Fruit fly (Drosophila melanogaster): ENCODE data around the gene Or35a.

The Or35a gene

DNA sequence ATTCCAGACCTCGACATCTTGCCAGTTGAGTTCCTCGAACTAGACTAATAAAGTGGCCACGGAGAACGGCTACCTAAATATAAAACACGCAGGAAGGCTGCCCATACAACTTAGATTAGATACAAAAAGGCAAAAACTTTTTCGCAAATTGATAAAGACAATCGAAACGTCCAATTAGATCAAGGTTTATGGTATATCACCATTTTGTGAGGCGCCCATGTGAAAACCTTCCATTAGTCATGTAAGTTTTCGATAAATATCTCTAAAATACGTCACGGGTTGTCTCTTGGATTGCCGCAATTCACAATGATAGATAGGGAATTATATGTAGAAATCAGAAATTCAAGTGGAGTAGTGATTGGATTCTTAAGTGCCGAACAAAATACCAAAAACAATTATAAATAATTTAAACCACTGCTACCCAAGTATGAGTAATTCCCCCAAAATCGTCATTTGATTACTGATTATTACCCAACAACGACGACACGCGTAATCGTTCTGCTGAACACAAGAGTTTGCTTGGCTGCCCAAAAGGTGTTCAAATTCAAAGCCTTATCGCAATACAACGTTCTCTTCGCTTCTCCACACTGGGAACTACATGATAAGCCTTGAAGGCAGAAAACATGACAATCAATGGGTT lies 11.6 kb downstream of the Or35a start, which contains the start of gene CG15255 (continued):
- no peak for TF ChIP-seq Oaz (GFP tag; IDR thresholded peaks at IDR 0.05)
- TF ChIP-seq CG17802 (tag; optimal IDR thresholded peaks at IDR 0.05) = no peak
- TF ChIP-seq Asciz (GFP tag; optimal IDR thresholded peaks at IDR 0.05) = no peak
- TF ChIP-seq CG4328 (GFP tag; optimal IDR thresholded peaks at IDR 0.05) = no peak
- no peak for TF ChIP-seq unc-4 (GFP tag; IDR thresholded peaks at IDR 0.05; ENCODE audit: partially characterized antibody)
- TF ChIP-seq sug (tag; optimal IDR thresholded peaks at IDR 0.05) = peak; percentile 50
- TF ChIP-seq hkb (optimal IDR thresholded peaks at IDR 0.05) = no peak
- TF ChIP-seq hkb (GFP tag; IDR thresholded peaks at IDR 0.05) = no peak
- TF ChIP-seq CG12104 (GFP tag; optimal IDR thresholded peaks at IDR 0.05) = no peak
- TF ChIP-seq exex (tag; optimal IDR thresholded peaks at IDR 0.05) = peak; percentile 100
- no peak for TF ChIP-seq abd-A (tag; optimal IDR thresholded peaks at IDR 0.05)
- no peak for TF ChIP-seq CG34422 (GFP tag; IDR thresholded peaks at IDR 0.05)
- TF ChIP-seq zfh1 (GFP tag; IDR thresholded peaks at IDR 0.05) = no peak
- TF ChIP-seq Dll (GFP tag; IDR thresholded peaks at IDR 0.05; ENCODE audit: partially characterized antibody) = no peak
- no peak for TF ChIP-seq Six4 (GFP tag; optimal IDR thresholded peaks at IDR 0.05)
- no peak for TF ChIP-seq gcm (GFP tag; optimal IDR thresholded peaks at IDR 0.05)
- no peak for TF ChIP-seq PHDP (tag; optimal IDR thresholded peaks at IDR 0.05)
- TF ChIP-seq CG12769 (tag; optimal IDR thresholded peaks at IDR 0.05) = no peak
- no peak for TF ChIP-seq ftz-f1 (GFP tag; optimal IDR thresholded peaks at IDR 0.05)
- TF ChIP-seq CG11723 (GFP tag; optimal IDR thresholded peaks at IDR 0.05) = no peak
- TF ChIP-seq CG5953 (GFP tag; IDR thresholded peaks at IDR 0.05) = no peak
- TF ChIP-seq Rx (GFP tag; IDR thresholded peaks at IDR 0.05) = no peak
- no peak for TF ChIP-seq caup (GFP tag; optimal IDR thresholded peaks at IDR 0.05; ENCODE audit: severe bottlenecking)
- TF ChIP-seq sd (tag; optimal IDR thresholded peaks at IDR 0.05) = peak; percentile 62
- TF ChIP-seq CG2116 (GFP tag; optimal IDR thresholded peaks at IDR 0.05) = no peak
- TF ChIP-seq Hsf (GFP tag; optimal IDR thresholded peaks at IDR 0.05) = no peak
- TF ChIP-seq Pdp1 (GFP tag; optimal IDR thresholded peaks at IDR 0.05) = peak in 1 of 2 experiments; percentile 90
- no peak for TF ChIP-seq CG7987 (GFP tag; optimal IDR thresholded peaks at IDR 0.05)
- no peak for TF ChIP-seq CG12299 (tag; optimal IDR thresholded peaks at IDR 0.05)
- no peak for TF ChIP-seq CG3995 (GFP tag; optimal IDR thresholded peaks at IDR 0.05)
- TF ChIP-seq CG13624 (GFP tag; optimal IDR thresholded peaks at IDR 0.05) = no peak
- TF ChIP-seq mirr (GFP tag; optimal IDR thresholded peaks at IDR 0.05) = peak; percentile 86
- no peak for TF ChIP-seq CG10654 (GFP tag; optimal IDR thresholded peaks at IDR 0.05)
- TF ChIP-seq CG30020 (tag; optimal IDR thresholded peaks at IDR 0.05) = no peak
- no peak for TF ChIP-seq CG15479 (GFP tag; optimal IDR thresholded peaks at IDR 0.05)
- no peak for TF ChIP-seq ssp (GFP tag; IDR thresholded peaks at IDR 0.05)
- no peak for TF ChIP-seq CG4282 (GFP tag; optimal IDR thresholded peaks at IDR 0.05)
- no peak for TF ChIP-seq CG14441 (GFP tag; IDR thresholded peaks at IDR 0.05)
- no peak for TF ChIP-seq CG12391 (tag; optimal IDR thresholded peaks at IDR 0.05)
- no peak for TF ChIP-seq nmo (GFP tag; optimal IDR thresholded peaks at IDR 0.05)
- no peak for TF ChIP-seq cg (GFP tag; optimal IDR thresholded peaks at IDR 0.05)
- TF ChIP-seq vnd (GFP tag; IDR thresholded peaks at IDR 0.05; ENCODE audit: partially characterized antibody) = no peak
- no peak for TF ChIP-seq slou (GFP tag; optimal IDR thresholded peaks at IDR 0.05)
- TF ChIP-seq CG8290 (GFP tag; optimal IDR thresholded peaks at IDR 0.05) = no peak
- TF ChIP-seq CG8290 (tag; optimal IDR thresholded peaks at IDR 0.05) = no peak
- TF ChIP-seq CG33557 (GFP tag; optimal IDR thresholded peaks at IDR 0.05) = no peak
- TF ChIP-seq psq (GFP tag; optimal IDR thresholded peaks at IDR 0.05) = no peak
- TF ChIP-seq Bdp1 (GFP tag; optimal IDR thresholded peaks at IDR 0.05) = no peak
- no peak for TF ChIP-seq CG32532 (GFP tag; IDR thresholded peaks at IDR 0.05)
- TF ChIP-seq gro (GFP tag; optimal IDR thresholded peaks at IDR 0.05) = peak; percentile 3
- no peak for TF ChIP-seq CG16815 (GFP tag; optimal IDR thresholded peaks at IDR 0.05)

Data from whole organism, embryonic.